Fruit fly (Drosophila melanogaster) whole organism, adult: Measurements from ENCODE around the gene CG46387.
A peak's percentile ranks its signal among the peaks of the same experiment; 100 is the strongest.

Source experiments
- CG11617 ChIP-seq: fragments of 200-800 bp; sonication (Bioruptor generic); optimal IDR thresholded peaks from 2 replicates; lab custom pipeline; 2017; ENCODE audit warnings: mild to moderate bottlenecking, missing biosample characterization, missing genetic modification reagents, missing genetic modification characterization
- CG12768 ChIP-seq: fragments of 200-800 bp; sonication (Bioruptor generic); optimal IDR thresholded peaks from 2 replicates; lab custom pipeline; 2017; ENCODE audit warnings: missing biosample characterization, missing genetic modification characterization, mild to moderate bottlenecking, moderate library complexity, missing genetic modification reagents
- CG14711 ChIP-seq: fragments of 200-800 bp; sonication (Bioruptor generic); optimal IDR thresholded peaks from 2 replicates; lab custom pipeline; 2018; ENCODE audit warnings: missing biosample characterization, mild to moderate bottlenecking, missing genetic modification characterization, moderate library complexity
- CG1620 ChIP-seq: fragments of 200-800 bp; sonication (Bioruptor generic); optimal IDR thresholded peaks from 2 replicates; lab custom pipeline; 2016; ENCODE audit warnings: missing biosample characterization, missing genetic modification characterization
- CG33017 ChIP-seq: fragments of 200-800 bp; sonication (Bioruptor generic); optimal IDR thresholded peaks from 2 replicates; lab custom pipeline; 2018; ENCODE audit warnings: missing biosample characterization, mild to moderate bottlenecking, missing genetic modification characterization, moderate library complexity
- CG5204 ChIP-seq: fragments of 200-800 bp; sonication (Bioruptor generic); optimal IDR thresholded peaks from 2 replicates; lab custom pipeline; 2016; ENCODE audit warnings: missing biosample characterization, missing genetic modification characterization
- CG7045 ChIP-seq: fragments of 200-800 bp; sonication (Bioruptor generic); optimal IDR thresholded peaks from 2 replicates; lab custom pipeline; 2017; ENCODE audit warnings: missing biosample characterization, mild to moderate bottlenecking, missing genetic modification characterization
- CG7101 ChIP-seq: fragments of 200-800 bp; sonication (Bioruptor generic); optimal IDR thresholded peaks from 2 replicates; lab custom pipeline; 2018; ENCODE audit warnings: missing biosample characterization, mild to moderate bottlenecking, missing genetic modification characterization, moderate library complexity
- Clk ChIP-seq: fragments of 200-800 bp; sonication (Bioruptor generic); optimal IDR thresholded peaks from 2 replicates; lab custom pipeline; 2017; ENCODE audit warnings: missing biosample characterization, missing genetic modification characterization
- Crg-1 ChIP-seq: fragments of 200-800 bp; sonication (Bioruptor generic); optimal IDR thresholded peaks from 2 replicates; lab custom pipeline; 2016; ENCODE audit warnings: missing biosample characterization, missing genetic modification characterization
- Hr96 ChIP-seq: fragments of 200-800 bp; sonication (Bioruptor generic); optimal IDR thresholded peaks from 2 replicates; lab custom pipeline; 2016; ENCODE audit warnings: missing biosample characterization, missing genetic modification characterization
- Mnt ChIP-seq: fragments of 200-800 bp; sonication (Bioruptor generic); optimal IDR thresholded peaks from 2 replicates; lab custom pipeline; 2016; ENCODE audit warnings: missing biosample characterization, mild to moderate bottlenecking, missing genetic modification characterization
- bab1 ChIP-seq: fragments of 200-800 bp; sonication (Bioruptor generic); optimal IDR thresholded peaks from 3 replicates; lab custom pipeline; 2019; ENCODE audit warnings: missing biosample characterization, mild to moderate bottlenecking, missing genetic modification characterization, moderate library complexity
- cic ChIP-seq: fragments of 200-800 bp; sonication (Bioruptor generic); optimal IDR thresholded peaks from 2 replicates; lab custom pipeline; 2017; ENCODE audit warnings: missing biosample characterization, mild to moderate bottlenecking, missing genetic modification characterization, moderate library complexity
- cnc ChIP-seq, 2 experiments: fragments of >200 bp; optimal IDR thresholded peaks; 2 replicates each; lab custom pipeline; 2017
- kay ChIP-seq: fragments of 200-800 bp; sonication (Bioruptor generic); peaks from one replicate; lab custom pipeline; 2016; ENCODE audit warnings: missing biosample characterization, missing genetic modification characterization, borderline replicate concordance
- ovo ChIP-seq: fragments of 200-800 bp; sonication (Bioruptor generic); optimal IDR thresholded peaks from 2 replicates; lab custom pipeline; 2016; ENCODE audit warnings: missing biosample characterization, missing genetic modification characterization
- pad ChIP-seq: fragments of 200-800 bp; sonication (Bioruptor generic); optimal IDR thresholded peaks from 3 replicates; lab custom pipeline; 2017; ENCODE audit warnings: missing biosample characterization, missing genetic modification characterization, mild to moderate bottlenecking, moderate library complexity, missing genetic modification reagents
- tj ChIP-seq: fragments of 200-800 bp; sonication (Bioruptor generic); optimal IDR thresholded peaks from 3 replicates; lab custom pipeline; 2017; ENCODE audit warnings: missing biosample characterization, mild to moderate bottlenecking, missing genetic modification characterization, moderate library complexity
- toe ChIP-seq: fragments of 200-800 bp; sonication (Bioruptor generic); optimal IDR thresholded peaks from 2 replicates; lab custom pipeline; 2016; ENCODE audit warnings: missing biosample characterization, missing genetic modification characterization

CG46387 gene

DNA sequence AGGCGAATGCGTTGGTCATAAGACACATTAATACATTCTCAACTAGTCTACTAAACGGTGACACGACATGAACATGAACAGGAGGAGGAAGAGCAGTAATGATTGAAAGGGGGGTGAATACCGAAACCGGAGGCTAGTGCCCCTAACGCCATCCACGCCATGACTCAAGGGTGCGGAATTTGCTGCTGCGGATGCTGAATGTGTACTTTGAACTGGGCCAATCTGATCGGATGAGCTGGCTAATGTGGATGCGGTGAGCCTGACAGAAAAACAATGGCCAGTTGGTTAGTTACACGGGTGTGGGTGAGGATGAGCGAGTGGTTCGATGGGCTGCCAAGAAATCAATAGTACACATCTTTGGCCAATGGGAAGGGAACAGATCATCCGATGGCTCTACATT lies 34.8 kb upstream of the CG46387 start:
- no peak for TF ChIP-seq Mnt (GFP tag; lab: Kevin White, UChicago)
- TF ChIP-seq CG12768: peak; percentile 47
- TF ChIP-seq cic: no peak
- no peak for TF ChIP-seq ovo (GFP tag; lab: Kevin White, UChicago)
- TF ChIP-seq kay (GFP tag; lab: Kevin White, UChicago): peak; percentile 90

DNA sequence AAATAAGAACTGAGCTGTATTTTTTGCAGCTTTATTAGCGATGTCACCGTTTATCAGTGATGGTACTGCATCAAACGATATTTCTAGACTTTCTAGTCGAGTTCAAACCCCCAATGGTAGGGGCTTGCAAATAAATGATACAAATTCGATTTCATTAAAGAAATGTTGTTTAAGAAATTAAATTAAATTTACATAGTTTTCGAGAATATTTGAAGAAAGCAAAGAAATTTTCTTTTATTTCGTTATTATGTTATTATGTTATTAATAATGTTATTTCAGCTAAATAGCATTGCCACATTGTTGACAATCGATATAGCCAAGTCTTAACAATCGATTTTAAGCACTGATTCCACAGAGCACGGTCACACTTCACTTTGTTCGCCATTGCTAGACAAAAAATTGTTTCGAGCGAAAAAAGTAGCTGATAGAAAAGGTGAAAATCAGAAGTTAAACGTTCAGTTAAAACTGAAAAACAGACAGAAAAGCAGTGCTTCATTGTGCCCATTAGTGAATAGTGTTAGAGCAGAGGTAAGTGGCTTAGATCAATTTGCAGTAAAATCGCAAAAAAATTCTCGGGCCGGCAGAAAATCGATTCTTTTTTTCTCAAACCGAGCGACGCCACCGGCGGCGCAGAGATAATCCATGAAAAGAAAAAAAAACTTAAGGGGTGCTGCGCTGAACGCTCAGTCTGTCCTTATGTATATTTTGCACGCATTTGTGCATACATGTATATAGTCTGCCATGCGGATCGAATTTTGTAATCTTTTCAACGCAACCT lies 34.0 kb upstream of the CG46387 start, which contains the start of the genes iPLA2-VIA and Ciz1:
TSS of gene iPLA2-VIA (minus strand) at position 75 of the 778 bp plus-strand sequence.
TSS of gene Ciz1 (plus strand) at position 365 of the 778 bp plus-strand sequence.
- peak; percentile 34 for TF ChIP-seq bab1 (GFP tag; lab: Kevin White, UChicago)
- peak; percentile 5 for TF ChIP-seq CG14711
- peak; percentile 51 for TF ChIP-seq kay (GFP tag; lab: Kevin White, UChicago)
- TF ChIP-seq cnc (optimal IDR thresholded peaks at IDR 0.05; lab: Kevin White, UChicago): no peak
- TF ChIP-seq CG12768: no peak
- TF ChIP-seq CG11617 (GFP tag; lab: Kevin White, UChicago): peak; percentile 18
- TF ChIP-seq cic: no peak
- peak; percentile 36 for TF ChIP-seq CG1620
- peak; percentile 65 for TF ChIP-seq toe
- no peak for TF ChIP-seq CG5204 (GFP tag; lab: Kevin White, UChicago)
- TF ChIP-seq CG7045 (GFP tag; lab: Kevin White, UChicago): no peak
- TF ChIP-seq Mnt (GFP tag; lab: Kevin White, UChicago): peak; percentile 36
- TF ChIP-seq Crg-1 (GFP tag; lab: Kevin White, UChicago): no peak
- no peak for TF ChIP-seq Hr96 (GFP tag; lab: Kevin White, UChicago)
- TF ChIP-seq CG7101 (tag; lab: Kevin White, UChicago): peak; percentile 32
- peak; percentile 19 for TF ChIP-seq pad (GFP tag; lab: Kevin White, UChicago)
- no peak for TF ChIP-seq ovo (GFP tag; lab: Kevin White, UChicago)
- no peak for TF ChIP-seq CG33017
- TF ChIP-seq Clk (GFP tag; lab: Kevin White, UChicago): no peak
- peak; percentile 12 for TF ChIP-seq tj (GFP tag; lab: Kevin White, UChicago)

DNA sequence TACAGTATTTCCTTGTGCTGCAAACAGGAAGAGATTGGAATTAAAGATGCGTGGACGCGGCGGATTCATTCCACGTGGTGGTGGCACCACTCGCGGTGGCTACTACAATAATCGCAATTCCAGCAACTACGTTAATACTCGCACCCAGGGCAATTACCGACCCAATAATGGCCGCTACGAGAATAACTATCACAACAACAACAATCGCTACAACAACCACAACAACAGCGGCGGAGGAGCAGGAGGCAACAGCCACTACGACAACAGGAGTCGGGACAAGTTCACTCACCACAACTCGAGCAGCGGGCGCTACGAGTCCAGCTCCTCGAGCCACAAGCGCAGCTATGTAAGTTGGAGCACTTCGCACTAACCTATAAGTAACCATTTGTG lies 33.4 kb upstream of the CG46387 start:
- TF ChIP-seq kay (GFP tag; lab: Kevin White, UChicago): no peak

DNA sequence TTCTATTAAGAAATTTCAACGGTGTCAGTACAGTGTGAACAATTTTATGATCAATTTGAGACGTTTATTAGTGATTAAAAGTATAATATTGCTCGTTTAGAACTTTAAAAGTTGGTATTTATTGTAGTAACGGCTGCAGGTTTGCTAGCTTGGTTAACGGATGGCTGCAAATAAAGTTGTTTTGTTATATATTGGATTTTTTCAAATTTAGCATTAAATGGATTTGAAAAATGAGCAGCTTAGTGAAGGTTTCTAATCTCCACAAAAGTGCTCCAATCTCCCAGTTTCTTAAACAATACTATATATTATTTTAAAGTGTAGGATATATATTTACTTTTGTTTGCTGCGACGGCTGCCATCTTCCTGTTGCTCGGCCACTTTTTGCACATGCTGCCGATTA lies 26.4 kb upstream of the CG46387 start:
- TF ChIP-seq CG7101 (tag; lab: Kevin White, UChicago): no peak
- no peak for TF ChIP-seq CG12768

DNA sequence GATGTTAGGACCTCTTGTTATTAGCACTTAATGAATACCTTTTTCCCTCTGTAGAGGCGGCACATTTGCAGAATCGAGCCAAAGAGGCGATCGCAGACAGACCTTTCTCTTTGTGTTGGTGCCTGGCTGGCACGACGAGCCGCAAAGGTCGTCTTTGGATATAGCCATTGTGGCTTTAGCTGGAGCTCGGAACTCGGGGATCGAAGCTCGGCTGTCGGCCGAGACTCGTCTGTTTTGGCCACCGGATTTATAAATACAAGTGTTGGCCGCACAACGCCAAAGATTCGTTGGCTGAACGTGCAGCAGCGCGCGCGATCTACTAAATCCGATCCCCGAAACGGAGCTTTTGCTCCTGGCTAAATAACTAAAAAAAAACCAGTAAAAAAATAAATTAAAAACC lies 19.7 kb upstream of the CG46387 start, which contains the start of gene CG34382:
TSS of gene CG34382 (plus strand) at position 301 of the 400 bp plus-strand sequence.
- no peak for TF ChIP-seq CG33017
- no peak for TF ChIP-seq cnc (optimal IDR thresholded peaks at IDR 0.05; lab: Kevin White, UChicago)
- no peak for TF ChIP-seq cic
- no peak for TF ChIP-seq kay (GFP tag; lab: Kevin White, UChicago)
- no peak for TF ChIP-seq CG5204 (GFP tag; lab: Kevin White, UChicago)
- no peak for TF ChIP-seq toe
- no peak for TF ChIP-seq ovo (GFP tag; lab: Kevin White, UChicago)
- TF ChIP-seq pad (GFP tag; lab: Kevin White, UChicago): no peak
- no peak for TF ChIP-seq CG1620
- no peak for TF ChIP-seq CG7101 (tag; lab: Kevin White, UChicago)

DNA sequence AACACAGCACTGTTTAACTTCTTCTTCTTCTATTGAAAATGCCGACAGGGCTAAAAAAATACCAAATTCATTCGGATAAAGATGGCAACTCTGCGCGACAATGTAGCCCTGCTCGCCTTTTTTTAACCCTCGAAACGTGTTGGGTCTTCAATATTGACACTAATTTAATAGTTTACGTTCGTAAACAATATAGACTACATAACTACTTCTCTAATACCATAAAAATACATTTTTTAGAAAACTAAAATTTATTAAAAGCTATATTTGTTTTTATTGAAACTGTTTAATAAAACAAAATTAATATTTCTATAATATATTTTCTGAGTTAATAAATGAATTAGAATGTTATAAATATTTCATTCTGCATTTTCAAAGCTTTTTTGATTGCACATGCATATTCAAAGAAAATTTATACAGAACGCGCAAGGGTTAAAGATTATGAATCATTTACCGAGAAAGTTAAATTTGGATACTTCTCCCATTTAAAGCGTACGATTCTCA lies 9.7 kb upstream of the CG46387 start, which contains the start of the genes Taf2 and CalpB:
TSS of gene Taf2 (minus strand) at position 54 of the 501 bp plus-strand sequence.
TSS of gene CalpB (plus strand) at position 133 of the 501 bp plus-strand sequence.
- peak; percentile 82 for TF ChIP-seq CG11617 (GFP tag; lab: Kevin White, UChicago)
- peak; percentile 92 for TF ChIP-seq CG33017
- peak; percentile 73 for TF ChIP-seq CG12768
- peak; percentile 56 for TF ChIP-seq CG5204 (GFP tag; lab: Kevin White, UChicago)
- peak; percentile 5 for TF ChIP-seq CG1620
- peak; percentile 4 for TF ChIP-seq toe
- peak; percentile 38 for TF ChIP-seq Hr96 (GFP tag; lab: Kevin White, UChicago)
- peak; percentile 21 for TF ChIP-seq cic
- TF ChIP-seq pad (GFP tag; lab: Kevin White, UChicago): peak; percentile 64
- no peak for TF ChIP-seq Mnt (GFP tag; lab: Kevin White, UChicago)
- TF ChIP-seq CG7101 (tag; lab: Kevin White, UChicago): peak; percentile 92
- peak; percentile 36 for TF ChIP-seq ovo (GFP tag; lab: Kevin White, UChicago)
- no peak for TF ChIP-seq cnc (optimal IDR thresholded peaks at IDR 0.05; lab: Kevin White, UChicago)
- TF ChIP-seq kay (GFP tag; lab: Kevin White, UChicago): no peak
- TF ChIP-seq tj (GFP tag; lab: Kevin White, UChicago): peak; percentile 91
- TF ChIP-seq Clk (GFP tag; lab: Kevin White, UChicago): peak; percentile 48
- peak; percentile 57 for TF ChIP-seq Crg-1 (GFP tag; lab: Kevin White, UChicago)
- peak; percentile 83 for TF ChIP-seq bab1 (GFP tag; lab: Kevin White, UChicago)
- peak; percentile 97 for TF ChIP-seq CG14711
- TF ChIP-seq CG7045 (GFP tag; lab: Kevin White, UChicago): peak; percentile 85
